Fruit fly (Drosophila melanogaster): ENCODE measurements around the gene CG12541.

Gene CG12541

dm6 chrX:7063563-7063962 lies 2.3 kb downstream of the CG12541 start (continued):
- TF ChIP-seq Med (GFP tag) (peak; percentile 67), Ets65A (GFP tag) (peak; percentile 80), lmd (GFP tag; IDR thresholded peaks at IDR 0.05) (peak; percentile 32; the same call in 1 of the 2 replicates), Ptx1 (GFP tag; IDR thresholded peaks at IDR 0.05) (0 out of 2 replicates have a peak, but pooled peaks have one; percentile 7)

dm6 chrX:7058973-7059372 lies 6.9 kb downstream of the CG12541 start:
- TF ChIP-seq zen (tag; optimal IDR thresholded peaks at IDR 0.05) (peak; percentile 96), CG31388 (GFP tag; optimal IDR thresholded peaks at IDR 0.05) (no peak), CG11723 (GFP tag; optimal IDR thresholded peaks at IDR 0.05) (no peak), CG18262 (tag; optimal IDR thresholded peaks at IDR 0.05) (no peak), CG15479 (GFP tag; optimal IDR thresholded peaks at IDR 0.05) (peak; percentile 61), tll (GFP tag; optimal IDR thresholded peaks at IDR 0.05) (peak in 1 of 2 experiments; percentile 77)

dm6 chrX:7049087-7049486 lies 16.8 kb downstream of the CG12541 start, which contains the start of gene nullo:
nullo (plus strand) TSS chrX:7049476.
- TF ChIP-seq zen (tag; optimal IDR thresholded peaks at IDR 0.05) (peak; percentile 11), cad (GFP tag; optimal IDR thresholded peaks at IDR 0.05) (peak; percentile 92), Elba2 (GFP tag; optimal IDR thresholded peaks at IDR 0.05) (peak; percentile 48), CG15479 (GFP tag; optimal IDR thresholded peaks at IDR 0.05) (peak; percentile 35), MBD-R2 (GFP tag; IDR thresholded peaks at IDR 0.05) (no peak), tll (GFP tag; optimal IDR thresholded peaks at IDR 0.05) (peak in 1 of 2 experiments; percentile 58), seq (GFP tag; IDR thresholded peaks at IDR 0.05) (no peak)

dm6 chrX:7040205-7040866 lies 25.5 kb downstream of the CG12541 start, which contains the start of gene CG14427:
CG14427 (plus strand) TSS chrX:7040603.
- no peak for TF ChIP-seq crol (GFP tag; IDR thresholded peaks at IDR 0.05)
- no peak for TF ChIP-seq az2 (GFP tag; optimal IDR thresholded peaks at IDR 0.05)
- no peak for TF ChIP-seq ash1 (GFP tag; optimal IDR thresholded peaks at IDR 0.05)
- no peak for TF ChIP-seq CG18476 (GFP tag; optimal IDR thresholded peaks at IDR 0.05)
- TF ChIP-seq zen (tag; optimal IDR thresholded peaks at IDR 0.05) = peak; percentile 19
- no peak for TF ChIP-seq CG17361 (GFP tag; IDR thresholded peaks at IDR 0.05)
- TF ChIP-seq BEAF-32 (GFP tag; optimal IDR thresholded peaks at IDR 0.05) = no peak
- TF ChIP-seq insv (GFP tag; optimal IDR thresholded peaks at IDR 0.05) = no peak
- TF ChIP-seq nerfin-2 (GFP tag; IDR thresholded peaks at IDR 0.05; ENCODE audit: partially characterized antibody) = no peak
- TF ChIP-seq CG4328 (GFP tag; optimal IDR thresholded peaks at IDR 0.05) = no peak
- no peak for TF ChIP-seq CG11093 (GFP tag; IDR thresholded peaks at IDR 0.05)
- no peak for TF ChIP-seq Xbp1 (GFP tag; optimal IDR thresholded peaks at IDR 0.05)
- no peak for TF ChIP-seq C15 (GFP tag; IDR thresholded peaks at IDR 0.05)
- no peak for TF ChIP-seq sd (tag; optimal IDR thresholded peaks at IDR 0.05)
- no peak for TF ChIP-seq HHEX (GFP tag; optimal IDR thresholded peaks at IDR 0.05)
- TF ChIP-seq CG6689 (GFP tag; IDR thresholded peaks at IDR 0.05) = no peak
- peak; percentile 87 for TF ChIP-seq CG15479 (GFP tag; optimal IDR thresholded peaks at IDR 0.05)
- TF ChIP-seq CG3847 (GFP tag; IDR thresholded peaks at IDR 0.05) = no peak
- no peak for TF ChIP-seq CG32767 (GFP tag; IDR thresholded peaks at IDR 0.05)
- no peak for TF ChIP-seq CG33557 (GFP tag; optimal IDR thresholded peaks at IDR 0.05)
- no peak for TF ChIP-seq CG14050 (GFP tag; IDR thresholded peaks at IDR 0.05)
- no peak for TF ChIP-seq cas (GFP tag; IDR thresholded peaks at IDR 0.05)
- TF ChIP-seq Atf6 (GFP tag; IDR thresholded peaks at IDR 0.05) = no peak
- no peak for TF ChIP-seq bigmax (GFP tag; optimal IDR thresholded peaks at IDR 0.05)
- TF ChIP-seq Aef1 (GFP tag; IDR thresholded peaks at IDR 0.05) = no peak
- peak; percentile 94 for TF ChIP-seq cad (GFP tag; optimal IDR thresholded peaks at IDR 0.05)
- TF ChIP-seq p53 (GFP tag; optimal IDR thresholded peaks at IDR 0.05) = no peak
- TF ChIP-seq ab (GFP tag; optimal IDR thresholded peaks at IDR 0.05) = no peak
- no peak for TF ChIP-seq Oli (tag; optimal IDR thresholded peaks at IDR 0.05)
- TF ChIP-seq tll (GFP tag; optimal IDR thresholded peaks at IDR 0.05) = peak in 1 of 2 experiments; percentile 55
- no peak for TF ChIP-seq dysf (GFP tag; IDR thresholded peaks at IDR 0.05)
- TF ChIP-seq bbx (GFP tag; IDR thresholded peaks at IDR 0.05; ENCODE audit: partially characterized antibody) = no peak

All from whole organism, embryonic.